Fruit fly (Drosophila melanogaster) whole organism, embryonic: ENCODE results near the gene fry.

Source experiments
- CG17829 ChIP-seq: fragments of 200-800 bp; optimal IDR thresholded peaks from 2 replicates; lab custom pipeline; 2019; ENCODE audit warnings: missing biosample characterization, mild to moderate bottlenecking, missing genetic modification characterization, moderate library complexity
- Rx ChIP-seq: fragments of 200-800 bp; sonication (Bioruptor generic); IDR thresholded peaks from 2 replicates; pipeline ENCODE4 v1.3.6; 2022; ENCODE audit warnings: missing biosample characterization, missing genetic modification characterization
- Six4 ChIP-seq: fragments of 200-800 bp; sonication (Bioruptor generic); optimal IDR thresholded peaks from 2 replicates; lab custom pipeline; 2016; ENCODE audit warnings: missing biosample characterization, missing genetic modification characterization
- dmrt11E ChIP-seq: fragments of 200-800 bp; sonication (Bioruptor generic); optimal IDR thresholded peaks from 3 replicates; lab custom pipeline; 2018; ENCODE audit warnings: missing biosample characterization, mild to moderate bottlenecking, missing genetic modification characterization, moderate library complexity
- fu2 ChIP-seq: fragments of 200-800 bp; sonication (Bioruptor generic); optimal IDR thresholded peaks from 2 replicates; lab custom pipeline; 2016; ENCODE audit warnings: missing biosample characterization, missing genetic modification characterization
- onecut ChIP-seq: fragments of 200-800 bp; sonication (Bioruptor generic); IDR thresholded peaks from 2 replicates; pipeline ENCODE4 v1.3.6; 2022; ENCODE audit warnings: missing biosample characterization, missing genetic modification characterization
- ranshi ChIP-seq: fragments of 200-800 bp; sonication (Bioruptor generic); IDR thresholded peaks from 2 replicates; pipeline ENCODE4 v1.3.6; 2022; ENCODE audit warnings: missing biosample characterization, missing genetic modification characterization
- tup ChIP-seq: fragments of 200-800 bp; sonication (Bioruptor generic); optimal IDR thresholded peaks from 2 replicates; lab custom pipeline; 2016; ENCODE audit warnings: missing biosample characterization, mild to moderate bottlenecking, missing genetic modification characterization, moderate library complexity
- zen2 ChIP-seq: fragments of 200-800 bp; sonication (Bioruptor generic); IDR thresholded peaks from 3 replicates; pipeline ENCODE4 v1.3.6; 2022; ENCODE audit warnings: missing biosample characterization, missing genetic modification characterization; ENCODE audit not compliant: partially characterized antibody

dm6 chr3L:9711203-9711602, 32.3 kb upstream of the fry start:
- TF ChIP-seq CG17829 (tag; lab: Kevin White, UChicago): no peak
- no peak for TF ChIP-seq zen2 (GFP tag; lab: Robert Waterston, UW)
- no peak for TF ChIP-seq Rx
- no peak for TF ChIP-seq onecut
- TF ChIP-seq tup: no peak
- no peak for TF ChIP-seq Six4 (GFP tag; lab: Kevin White, UChicago)
- no peak for TF ChIP-seq fu2
- no peak for TF ChIP-seq dmrt11E
- TF ChIP-seq ranshi (GFP tag; lab: Robert Waterston, UW): no peak
